Worm (Caenorhabditis elegans) whole organism, late embryonic: Measurements from ENCODE around the gene T25E12.6.

Experiments used
- K09A11.1 ChIP-seq: sonication (generic microtip); optimal IDR thresholded peaks from 2 replicates; lab custom pipeline; 2017; ENCODE audit warnings: antibody characterized with exemption, mild to moderate bottlenecking, missing genetic modification characterization, missing compliant biosample characterization; ENCODE audit not compliant: insufficient read depth
- ama-1 ChIP-seq: fragments of 150-350 bp; optimal IDR thresholded peaks from 2 replicates; lab custom pipeline; 2014
- ceh-24 ChIP-seq: sonication (generic microtip); optimal IDR thresholded peaks from 2 replicates; lab custom pipeline; 2016; ENCODE audit warnings: mild to moderate bottlenecking, missing genetic modification characterization, missing compliant biosample characterization
- ceh-9 ChIP-seq: sonication (generic microtip); optimal IDR thresholded peaks from 2 replicates; lab custom pipeline; 2016; ENCODE audit warnings: mild to moderate bottlenecking, missing genetic modification characterization, inconsistent platforms, missing compliant biosample characterization
- ets-4 ChIP-seq: sonication (generic microtip); optimal IDR thresholded peaks from 2 replicates; lab custom pipeline; 2016; ENCODE audit warnings: missing genetic modification characterization, missing compliant biosample characterization
- npax-4 ChIP-seq: sonication (generic microtip); optimal IDR thresholded peaks from 2 replicates; lab custom pipeline; 2016; ENCODE audit warnings: missing genetic modification characterization, missing compliant biosample characterization
- odd-2 ChIP-seq: sonication (generic microtip); optimal IDR thresholded peaks from 2 replicates; lab custom pipeline; 2017; ENCODE audit warnings: antibody characterized with exemption, mild to moderate bottlenecking, missing genetic modification characterization, missing compliant biosample characterization
- pag-3 ChIP-seq: sonication (generic microtip); optimal IDR thresholded peaks from 2 replicates; lab custom pipeline; 2016; ENCODE audit warnings: missing compliant biosample characterization, missing genetic modification characterization, borderline replicate concordance
- pat-9 ChIP-seq: fragments of 200-800 bp; sonication (Bioruptor generic); optimal IDR thresholded peaks from 2 replicates; lab custom pipeline; 2018; ENCODE audit warnings: mild to moderate bottlenecking, missing genetic modification characterization, moderate library complexity, missing compliant biosample characterization
- pqm-1 ChIP-seq: sonication (generic microtip); optimal IDR thresholded peaks from 2 replicates; lab custom pipeline; 2016; ENCODE audit warnings: missing genetic modification characterization, missing compliant biosample characterization
- ref-2 ChIP-seq: sonication (generic microtip); optimal IDR thresholded peaks from 2 replicates; lab custom pipeline; 2016; ENCODE audit warnings: missing genetic modification characterization, missing compliant biosample characterization
- tbx-7 ChIP-seq: sonication (generic microtip); optimal IDR thresholded peaks from 2 replicates; lab custom pipeline; 2016; ENCODE audit warnings: missing genotype, missing genetic modification characterization, missing compliant biosample characterization
- unc-86 ChIP-seq: sonication (generic microtip); optimal IDR thresholded peaks from 2 replicates; lab custom pipeline; 2016; ENCODE audit warnings: missing genetic modification characterization, missing compliant biosample characterization

- TF ChIP-seq unc-86 (tag; lab: Kevin White, UChicago) = no peak
- no peak for TF ChIP-seq pqm-1 (tag; lab: Kevin White, UChicago)
- no peak for TF ChIP-seq odd-2 (tag; lab: Kevin White, UChicago)
- no peak for TF ChIP-seq ceh-24 (tag; lab: Kevin White, UChicago)
- TF ChIP-seq pat-9 = no peak
- no peak for TF ChIP-seq tbx-7
- TF ChIP-seq ets-4 (tag; lab: Kevin White, UChicago) = no peak
- TF ChIP-seq ref-2 (tag; lab: Kevin White, UChicago) = no peak
- TF ChIP-seq npax-4 = no peak
- TF ChIP-seq ama-1 = no peak
- TF ChIP-seq K09A11.1 (tag; lab: Kevin White, UChicago) = no peak
- no peak for TF ChIP-seq ceh-9 (tag; lab: Kevin White, UChicago)
- TF ChIP-seq pag-3 (tag; lab: Kevin White, UChicago) = no peak
Observed at ce11 chrV:16713797-16714196, 28.4 kb upstream of the T25E12.6 start.
